Worm (Caenorhabditis elegans) whole organism, young adult: ENCODE data around the gene T08D10.4.
A peak's percentile ranks its signal among the peaks of the same experiment; 100 is the strongest.

ENCODE experiments used
- B0261.1 ChIP-seq: sonication (generic microtip); optimal IDR thresholded peaks from 2 replicates; lab custom pipeline; 2016; ENCODE audit warnings: mild to moderate bottlenecking, missing genetic modification characterization, moderate library complexity, missing compliant biosample characterization
- B0336.3 ChIP-seq: fragments of 200-800 bp; sonication (Bioruptor generic); IDR thresholded peaks from 2 replicates; pipeline ENCODE4 v1.3.6; 2022; ENCODE audit warnings: missing genetic modification characterization, missing compliant biosample characterization
- F10E7.11 ChIP-seq: sonication (generic microtip); optimal IDR thresholded peaks from 2 replicates; lab custom pipeline; 2017; ENCODE audit warnings: mild to moderate bottlenecking, missing genetic modification characterization, moderate library complexity, missing compliant biosample characterization
- F22D6.2 ChIP-seq: sonication (generic microtip); optimal IDR thresholded peaks from 2 replicates; lab custom pipeline; 2016; ENCODE audit warnings: mild to moderate bottlenecking, missing genetic modification characterization, missing compliant biosample characterization
- F49E8.2 ChIP-seq: sonication (generic microtip); optimal IDR thresholded peaks from 3 replicates; lab custom pipeline; 2017; ENCODE audit warnings: missing genetic modification characterization, mild to moderate bottlenecking, missing compliant biosample characterization, antibody characterized with exemption, moderate library complexity; ENCODE audit not compliant: insufficient read depth
- F52B5.7 ChIP-seq: sonication (generic microtip); optimal IDR thresholded peaks from 2 replicates; lab custom pipeline; 2016; ENCODE audit warnings: mild to moderate bottlenecking, missing genetic modification characterization, missing compliant biosample characterization
- F55B11.4 ChIP-seq: sonication (generic microtip); optimal IDR thresholded peaks from 2 replicates; lab custom pipeline; 2016; ENCODE audit warnings: missing compliant biosample characterization, missing genetic modification characterization, borderline replicate concordance; ENCODE audit not compliant: insufficient read depth
- ZK185.1 ChIP-seq: sonication (generic microtip); optimal IDR thresholded peaks from 2 replicates; lab custom pipeline; 2016; ENCODE audit warnings: mild to moderate bottlenecking, missing genetic modification characterization, missing compliant biosample characterization; ENCODE audit not compliant: poor library complexity, severe bottlenecking
- aptf-3 ChIP-seq: fragments of 200-800 bp; sonication (Bioruptor generic); IDR thresholded peaks from 2 replicates; pipeline ENCODE4 v1.3.6; 2022; ENCODE audit warnings: missing genetic modification characterization, missing compliant biosample characterization
- attf-3 ChIP-seq: fragments of 200-800 bp; sonication (Bioruptor generic); conservative IDR thresholded peaks from 2 replicates; pipeline ENCODE4 v1.3.6; 2022; ENCODE audit warnings: missing genetic modification reagents, missing genetic modification characterization, missing compliant biosample characterization
- attf-6 ChIP-seq: fragments of 200-800 bp; sonication (Bioruptor generic); IDR thresholded peaks from 2 replicates; pipeline ENCODE4 v1.3.6; 2022; ENCODE audit warnings: missing genetic modification reagents, missing genetic modification characterization, missing compliant biosample characterization
- bed-1 ChIP-seq: fragments of 200-800 bp; sonication (Bioruptor generic); IDR thresholded peaks from 2 replicates; pipeline ENCODE4 v1.3.6; 2022; ENCODE audit warnings: missing genetic modification reagents, missing genetic modification characterization, missing compliant biosample characterization
- ceh-91 ChIP-seq: fragments of 200-800 bp; sonication (Bioruptor generic); IDR thresholded peaks from 2 replicates; pipeline ENCODE4 v1.3.6; 2022; ENCODE audit warnings: missing genetic modification reagents, missing genetic modification characterization, missing compliant biosample characterization
- egl-18 ChIP-seq: fragments of 200-800 bp; sonication (Bioruptor generic); IDR thresholded peaks from 2 replicates; pipeline ENCODE4 v1.3.6; 2022; ENCODE audit warnings: missing genetic modification reagents, missing genetic modification characterization, missing compliant biosample characterization
- egl-44 ChIP-seq: fragments of 200-800 bp; sonication (Bioruptor generic); IDR thresholded peaks from 2 replicates; pipeline ENCODE4 v1.3.6; 2022; ENCODE audit warnings: missing genetic modification reagents, missing genetic modification characterization, missing compliant biosample characterization
- ekl-4 ChIP-seq: fragments of 200-800 bp; sonication (Bioruptor generic); IDR thresholded peaks from 2 replicates; pipeline ENCODE4 v1.3.6; 2022; ENCODE audit warnings: missing genetic modification reagents, missing genetic modification characterization, missing compliant biosample characterization
- fkh-3 ChIP-seq: sonication (generic microtip); optimal IDR thresholded peaks from 2 replicates; lab custom pipeline; 2016; ENCODE audit warnings: mild to moderate bottlenecking, missing genetic modification characterization, missing compliant biosample characterization
- hlh-12 ChIP-seq: sonication (generic microtip); optimal IDR thresholded peaks from 2 replicates; lab custom pipeline; 2016; ENCODE audit warnings: missing genetic modification characterization, missing compliant biosample characterization
- hmg-1.2 ChIP-seq: fragments of 200-800 bp; sonication (Bioruptor generic); IDR thresholded peaks from 2 replicates; pipeline ENCODE4 v1.3.6; 2022; ENCODE audit warnings: missing genetic modification reagents, missing genetic modification characterization, missing compliant biosample characterization
- hrde-1 ChIP-seq: sonication (generic microtip); optimal IDR thresholded peaks from 2 replicates; lab custom pipeline; 2016; ENCODE audit warnings: missing genetic modification characterization, mild to moderate bottlenecking, missing compliant biosample characterization, moderate library complexity, missing genotype, missing genetic modification reagents, borderline replicate concordance
- lag-1 ChIP-seq: fragments of 200-800 bp; sonication (Bioruptor generic); IDR thresholded peaks from 2 replicates; pipeline ENCODE4 v1.3.6; 2022; ENCODE audit warnings: missing genetic modification reagents, missing genetic modification characterization, missing compliant biosample characterization
- let-526 ChIP-seq: fragments of 200-800 bp; sonication (Bioruptor generic); IDR thresholded peaks from 2 replicates; pipeline ENCODE4 v1.3.6; 2022; ENCODE audit warnings: missing genetic modification reagents, missing genetic modification characterization, missing compliant biosample characterization
- lin-26 ChIP-seq: fragments of 200-800 bp; sonication (Bioruptor generic); IDR thresholded peaks from 2 replicates; pipeline ENCODE4 v1.3.6; 2022; ENCODE audit warnings: missing genetic modification reagents, missing genetic modification characterization, missing compliant biosample characterization
- lin-40 ChIP-seq: sonication (generic microtip); optimal IDR thresholded peaks from 2 replicates; lab custom pipeline; 2016; ENCODE audit warnings: missing genetic modification characterization, mild to moderate bottlenecking, missing compliant biosample characterization, missing genotype, missing genetic modification reagents
- lin-54 ChIP-seq: fragments of 200-800 bp; sonication (Bioruptor generic); optimal IDR thresholded peaks from 2 replicates; lab custom pipeline; 2018; ENCODE audit warnings: mild to moderate bottlenecking, missing genetic modification characterization, missing compliant biosample characterization
- madf-10 ChIP-seq: sonication (generic microtip); optimal IDR thresholded peaks from 2 replicates; lab custom pipeline; 2016; ENCODE audit warnings: mild to moderate bottlenecking, missing genetic modification characterization, missing compliant biosample characterization
- mxl-1 ChIP-seq: sonication (generic microtip); optimal IDR thresholded peaks from 2 replicates; lab custom pipeline; 2016; ENCODE audit warnings: missing genetic modification characterization, missing compliant biosample characterization
- nfya-1 ChIP-seq: sonication (generic microtip); optimal IDR thresholded peaks from 2 replicates; lab custom pipeline; 2017; ENCODE audit warnings: antibody characterized with exemption, missing compliant biosample characterization, missing genetic modification characterization, borderline replicate concordance; ENCODE audit not compliant: insufficient read depth
- nfya-2 ChIP-seq: fragments of 200-800 bp; sonication (Bioruptor generic); IDR thresholded peaks from 2 replicates; pipeline ENCODE4 v1.3.6; 2022; ENCODE audit warnings: missing genetic modification reagents, missing genetic modification characterization, missing compliant biosample characterization
- nhr-179 ChIP-seq: sonication (generic microtip); optimal IDR thresholded peaks from 2 replicates; lab custom pipeline; 2016; ENCODE audit warnings: mild to moderate bottlenecking, missing genetic modification characterization, missing compliant biosample characterization
- rcor-1 ChIP-seq: fragments of 200-800 bp; sonication (Bioruptor generic); IDR thresholded peaks from 2 replicates; pipeline ENCODE4 v1.3.6; 2022; ENCODE audit warnings: missing genetic modification reagents, missing genetic modification characterization, missing compliant biosample characterization
- rpc-1 ChIP-seq, 2 experiments: fragments of 150-350 bp in 1 of 2; sonication (generic microtip) in 1 of 2; optimal IDR thresholded peaks; 2 replicates each; lab custom pipeline; 2014 to 2018; ENCODE audit warnings: missing biosample characterization in 1 of 2, missing genetic modification characterization in 1 of 2, missing genetic modification reagents in 1 of 2, missing genotype in 1 of 2
- snpc-1.3 ChIP-seq: sonication (generic microtip); optimal IDR thresholded peaks from 2 replicates; lab custom pipeline; 2017; ENCODE audit warnings: missing genetic modification characterization, mild to moderate bottlenecking, missing compliant biosample characterization, antibody characterized with exemption, moderate library complexity, missing genotype, missing genetic modification reagents; ENCODE audit not compliant: insufficient read depth
- snpc-3.4 ChIP-seq: sonication (generic microtip); optimal IDR thresholded peaks from 2 replicates; lab custom pipeline; 2017; ENCODE audit warnings: missing genetic modification characterization, mild to moderate bottlenecking, missing compliant biosample characterization, antibody characterized with exemption, moderate library complexity, missing genotype, missing genetic modification reagents
- tlf-1 ChIP-seq: fragments of 200-800 bp; sonication (Bioruptor generic); optimal IDR thresholded peaks from 2 replicates; lab custom pipeline; 2018; ENCODE audit warnings: mild to moderate bottlenecking, missing genetic modification characterization, missing compliant biosample characterization
- unc-130 ChIP-seq: sonication (generic microtip); optimal IDR thresholded peaks from 2 replicates; lab custom pipeline; 2016; ENCODE audit warnings: missing genetic modification reagents, missing genetic modification characterization, missing compliant biosample characterization
- zfh-2 ChIP-seq: fragments of 200-800 bp; sonication (Bioruptor generic); conservative IDR thresholded peaks from 2 replicates; pipeline ENCODE4 v1.3.6; 2022; ENCODE audit warnings: missing genetic modification reagents, missing genetic modification characterization, missing compliant biosample characterization
- zim-3 ChIP-seq: sonication (generic microtip); optimal IDR thresholded peaks from 2 replicates; lab custom pipeline; 2017; ENCODE audit warnings: mild to moderate bottlenecking, missing genetic modification characterization, moderate library complexity, missing compliant biosample characterization
- ztf-18 ChIP-seq: sonication (generic microtip); optimal IDR thresholded peaks from 2 replicates; lab custom pipeline; 2016; ENCODE audit warnings: missing genotype, mild to moderate bottlenecking, missing genetic modification characterization, missing compliant biosample characterization
- ztf-22 ChIP-seq: fragments of 200-800 bp; sonication (Bioruptor generic); optimal IDR thresholded peaks from 2 replicates; lab custom pipeline; 2018; ENCODE audit warnings: mild to moderate bottlenecking, missing genetic modification characterization, moderate library complexity, missing compliant biosample characterization
- ztf-25 ChIP-seq: fragments of 200-800 bp; sonication (Bioruptor generic); IDR thresholded peaks from 2 replicates; pipeline ENCODE4 v1.3.6; 2022; ENCODE audit warnings: missing genetic modification reagents, missing genetic modification characterization, missing compliant biosample characterization
- ztf-3 ChIP-seq: fragments of 200-800 bp; sonication (Bioruptor generic); optimal IDR thresholded peaks from 2 replicates; lab custom pipeline; 2018; ENCODE audit warnings: mild to moderate bottlenecking, missing genetic modification characterization, missing compliant biosample characterization
- ztf-6 ChIP-seq: fragments of 200-800 bp; sonication (Bioruptor generic); IDR thresholded peaks from 2 replicates; pipeline ENCODE4 v1.3.6; 2022; ENCODE audit warnings: missing genetic modification reagents, missing genetic modification characterization, missing compliant biosample characterization

T08D10.4 gene

DNA sequence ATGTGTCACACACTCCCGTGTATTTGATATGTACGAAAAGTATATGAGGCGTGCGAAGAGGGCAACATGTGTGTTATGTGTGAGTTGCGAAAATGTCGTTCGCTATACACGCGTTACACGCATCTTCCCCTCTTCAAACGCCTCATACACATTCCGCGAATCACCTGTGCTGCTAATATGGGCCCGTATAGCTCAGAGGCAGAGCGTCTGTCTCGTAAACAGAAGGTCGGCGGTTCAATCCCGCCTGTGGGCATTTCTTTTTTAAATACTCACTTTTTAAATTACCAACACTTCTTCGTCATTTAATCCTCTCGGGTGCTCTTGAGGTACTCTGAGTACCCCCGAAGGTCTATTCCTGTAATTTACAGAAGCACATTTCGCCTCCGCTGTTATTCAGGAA is 19.6 kb downstream of the T08D10.4 start (continued):
- peak; percentile 14 for TF ChIP-seq zim-3
- TF ChIP-seq lin-26 (GFP tag; lab: Robert Waterston, UW): no peak
- TF ChIP-seq rpc-1 (optimal IDR thresholded peaks at IDR 0.05; lab: Kevin White, UChicago): peak; percentile 71
- peak; percentile 93 for TF ChIP-seq rpc-1 (tag; optimal IDR thresholded peaks at IDR 0.05; lab: Kevin White, UChicago)
- no peak for TF ChIP-seq attf-3 (GFP tag; lab: Robert Waterston, UW)
- no peak for TF ChIP-seq lin-40
- TF ChIP-seq ztf-18 (tag; lab: Kevin White, UChicago): peak; percentile 58
- TF ChIP-seq hrde-1 (tag; lab: Kevin White, UChicago): peak; percentile 17
- no peak for TF ChIP-seq zfh-2 (GFP tag; lab: Robert Waterston, UW)
- peak; percentile 54 for TF ChIP-seq snpc-1.3
- no peak for TF ChIP-seq fkh-3 (tag; lab: Kevin White, UChicago)
- no peak for TF ChIP-seq let-526 (GFP tag; lab: Robert Waterston, UW)
- TF ChIP-seq F55B11.4 (tag; lab: Kevin White, UChicago): no peak
- peak; percentile 35 for TF ChIP-seq madf-10 (tag; lab: Kevin White, UChicago)
- TF ChIP-seq hmg-1.2 (GFP tag; lab: Robert Waterston, UW): peak; percentile 69
- TF ChIP-seq hlh-12: no peak
- TF ChIP-seq rcor-1 (GFP tag; lab: Robert Waterston, UW): peak; percentile 27; the same call in 1 of the 2 replicates
- TF ChIP-seq attf-6 (GFP tag; lab: Robert Waterston, UW): peak; percentile 63
- TF ChIP-seq mxl-1 (tag; lab: Kevin White, UChicago): peak; percentile 85
- TF ChIP-seq F22D6.2: no peak
- no peak for TF ChIP-seq ztf-22 (GFP tag; lab: Kevin White, UChicago)
- TF ChIP-seq ztf-6 (GFP tag; lab: Robert Waterston, UW): no peak
- peak; percentile 78; the same call in 1 of the 2 replicates for TF ChIP-seq ztf-25 (GFP tag; lab: Robert Waterston, UW)
- peak; percentile 78; the same call in 1 of the 2 replicates for TF ChIP-seq egl-44 (GFP tag; lab: Robert Waterston, UW)
- TF ChIP-seq lag-1 (GFP tag; lab: Robert Waterston, UW): no peak
- TF ChIP-seq nfya-1 (tag; lab: Kevin White, UChicago): no peak
- TF ChIP-seq snpc-3.4: peak; percentile 62
- peak; percentile 52 for TF ChIP-seq lin-54 (GFP tag; lab: Kevin White, UChicago)
- no peak for TF ChIP-seq F49E8.2 (tag; lab: Kevin White, UChicago)
- TF ChIP-seq F10E7.11 (tag; lab: Kevin White, UChicago): no peak
- TF ChIP-seq unc-130 (GFP tag; lab: Kevin White, UChicago): no peak
- TF ChIP-seq ztf-3 (GFP tag; lab: Kevin White, UChicago): no peak
- no peak for TF ChIP-seq egl-18 (GFP tag; lab: Robert Waterston, UW)

DNA sequence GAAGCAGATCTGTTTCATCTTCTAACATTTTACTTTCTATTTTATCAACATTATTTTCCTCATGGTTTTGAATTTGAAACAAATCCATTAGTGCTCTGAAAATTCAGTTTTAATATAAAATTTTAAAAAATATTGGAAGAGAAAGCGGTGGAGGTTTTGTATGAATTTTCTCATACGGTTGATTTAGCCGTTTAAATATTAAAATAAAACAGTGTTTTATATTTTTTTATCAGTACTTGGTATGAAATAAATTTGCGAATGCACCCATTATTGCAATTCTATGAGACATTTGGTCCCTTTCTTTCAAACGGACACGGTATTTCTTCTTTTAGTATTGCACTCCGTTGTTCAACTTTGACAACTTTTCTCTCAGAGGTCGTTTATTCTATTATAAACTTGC is 21.6 kb downstream of the T08D10.4 start, which contains the start of gene dot-1.4:
dot-1.4 (minus strand) TSS at position 101 of the 400 bp plus-strand sequence.
- TF ChIP-seq ceh-91 (GFP tag; lab: Robert Waterston, UW) (no peak), F22D6.2 (no peak), bed-1 (GFP tag; lab: Robert Waterston, UW) (no peak), ekl-4 (no peak), unc-130 (GFP tag; lab: Kevin White, UChicago) (no peak), aptf-3 (GFP tag; lab: Robert Waterston, UW) (no peak), F52B5.7 (no peak), F10E7.11 (tag; lab: Kevin White, UChicago) (no peak), nhr-179 (tag; lab: Kevin White, UChicago) (no peak), ZK185.1 (tag; lab: Kevin White, UChicago) (no peak), B0336.3 (GFP tag; lab: Robert Waterston, UW) (no peak), tlf-1 (GFP tag; lab: Kevin White, UChicago) (no peak), nfya-2 (no peak), zim-3 (no peak), B0261.1 (tag; lab: Kevin White, UChicago) (no peak)
